Worm (Caenorhabditis elegans) whole organism, L3 larva: ENCODE data around the gene clec-147.

Source experiments
- ZK546.5 ChIP-seq: sonication (generic microtip); optimal IDR thresholded peaks from 2 replicates; lab custom pipeline; 2017; ENCODE audit warnings: missing biosample characterization, missing genetic modification characterization
- aly-2 ChIP-seq: fragments of 150-350 bp; optimal IDR thresholded peaks from 2 replicates; lab custom pipeline; 2014; ENCODE audit warnings: missing biosample characterization, missing genetic modification characterization
- ama-1 ChIP-seq: fragments of 150-350 bp; optimal IDR thresholded peaks from 2 replicates; lab custom pipeline; 2018
- ceh-16 ChIP-seq: sonication (generic microtip); optimal IDR thresholded peaks from 2 replicates; lab custom pipeline; 2017; ENCODE audit warnings: missing biosample characterization, missing genetic modification characterization
- ceh-28 ChIP-seq: fragments of 150-350 bp; optimal IDR thresholded peaks from 2 replicates; lab custom pipeline; 2014; ENCODE audit warnings: missing biosample characterization, missing genetic modification reagents, missing genetic modification characterization
- ceh-82 ChIP-seq: fragments of 150-350 bp; optimal IDR thresholded peaks from 2 replicates; lab custom pipeline; 2014; ENCODE audit warnings: missing biosample characterization, missing genetic modification characterization
- ceh-9 ChIP-seq: sonication (generic microtip); optimal IDR thresholded peaks from 2 replicates; lab custom pipeline; 2018; ENCODE audit warnings: missing biosample characterization, missing genetic modification characterization
- daf-12 ChIP-seq: fragments of 150-350 bp; optimal IDR thresholded peaks from 2 replicates; lab custom pipeline; 2014; ENCODE audit warnings: missing biosample characterization, missing genetic modification reagents, missing genetic modification characterization
- egl-27 ChIP-seq: sonication (generic microtip); optimal IDR thresholded peaks from 4 replicates; lab custom pipeline; 2017; ENCODE audit warnings: missing biosample characterization, missing genetic modification reagents, missing genetic modification characterization
- egl-5 ChIP-seq: fragments of 150-350 bp; optimal IDR thresholded peaks from 2 replicates; lab custom pipeline; 2017; ENCODE audit warnings: missing biosample characterization, missing genetic modification reagents, missing genetic modification characterization, inconsistent platforms
- elt-1 ChIP-seq: fragments of 150-350 bp; optimal IDR thresholded peaks from 2 replicates; lab custom pipeline; 2014; ENCODE audit warnings: missing biosample characterization, missing genetic modification characterization
- elt-2 ChIP-seq: sonication (generic microtip); optimal IDR thresholded peaks from 2 replicates; lab custom pipeline; 2016; ENCODE audit warnings: missing genetic modification reagents, mild to moderate bottlenecking, missing genetic modification characterization, missing compliant biosample characterization
- elt-3 ChIP-seq, 3 experiments: fragments of 150-350 bp in 1 of 3; sonication (generic microtip) in 2 of 3; optimal IDR thresholded peaks; 2 replicates in 2 of 3; 4 replicates in 1 of 3; lab custom pipeline; 2014 to 2017; ENCODE audit warnings: missing biosample characterization in 3 of 3, missing genetic modification characterization in 3 of 3
- eor-1 ChIP-seq, 2 experiments: fragments of 150-350 bp; optimal IDR thresholded peaks; 2 replicates each; lab custom pipeline; 2014 to 2018; ENCODE audit warnings: missing biosample characterization in 2 of 2, missing genetic modification characterization in 2 of 2
- fkh-10 ChIP-seq: sonication (generic microtip); optimal IDR thresholded peaks from 2 replicates; lab custom pipeline; 2017; ENCODE audit warnings: missing biosample characterization, missing genetic modification reagents, missing genetic modification characterization
- fkh-2 ChIP-seq: fragments of 150-350 bp; optimal IDR thresholded peaks from 2 replicates; lab custom pipeline; 2014; ENCODE audit warnings: missing biosample characterization, missing genetic modification reagents, missing genetic modification characterization
- fos-1 ChIP-seq: fragments of 150-350 bp; optimal IDR thresholded peaks from 2 replicates; lab custom pipeline; 2014; ENCODE audit warnings: missing biosample characterization, missing genetic modification characterization
- hmg-11 ChIP-seq: sonication (generic microtip); optimal IDR thresholded peaks from 2 replicates; lab custom pipeline; 2016; ENCODE audit warnings: missing genetic modification characterization, missing compliant biosample characterization
- jun-1 ChIP-seq: fragments of 150-350 bp; optimal IDR thresholded peaks from 2 replicates; lab custom pipeline; 2014; ENCODE audit warnings: missing biosample characterization, missing genetic modification reagents, missing genetic modification characterization
- lin-15B ChIP-seq: fragments of 150-350 bp; optimal IDR thresholded peaks from 2 replicates; lab custom pipeline; 2014; ENCODE audit warnings: missing biosample characterization, missing genetic modification characterization
- lin-39 ChIP-seq: fragments of 150-350 bp; optimal IDR thresholded peaks from 2 replicates; lab custom pipeline; 2018; ENCODE audit warnings: missing biosample characterization, missing genetic modification reagents, missing genetic modification characterization
- lsy-12 ChIP-seq: sonication (generic microtip); optimal IDR thresholded peaks from 2 replicates; lab custom pipeline; 2016; ENCODE audit warnings: mild to moderate bottlenecking, missing genetic modification characterization, missing compliant biosample characterization
- nfya-1 ChIP-seq: sonication (generic microtip); optimal IDR thresholded peaks from 2 replicates; lab custom pipeline; 2017; ENCODE audit warnings: missing genetic modification characterization, mild to moderate bottlenecking, missing compliant biosample characterization, antibody characterized with exemption, moderate library complexity; ENCODE audit not compliant: insufficient read depth
- nhr-11 ChIP-seq: fragments of 150-350 bp; optimal IDR thresholded peaks from 2 replicates; lab custom pipeline; 2014; ENCODE audit warnings: missing biosample characterization, missing genetic modification characterization
- nhr-12 ChIP-seq: fragments of 150-350 bp; optimal IDR thresholded peaks from 2 replicates; lab custom pipeline; 2014; ENCODE audit warnings: missing biosample characterization, missing genetic modification characterization
- nhr-23 ChIP-seq: fragments of 150-350 bp; optimal IDR thresholded peaks from 2 replicates; lab custom pipeline; 2014; ENCODE audit warnings: missing biosample characterization, missing genetic modification reagents, missing genetic modification characterization
- nhr-237 ChIP-seq: fragments of 150-350 bp; optimal IDR thresholded peaks from 2 replicates; lab custom pipeline; 2014; ENCODE audit warnings: missing biosample characterization, missing genetic modification characterization
- nhr-28 ChIP-seq: fragments of 150-350 bp; optimal IDR thresholded peaks from 2 replicates; lab custom pipeline; 2014; ENCODE audit warnings: missing biosample characterization, missing genetic modification characterization
- nhr-43 ChIP-seq: sonication (generic microtip); optimal IDR thresholded peaks from 2 replicates; lab custom pipeline; 2016; ENCODE audit warnings: mild to moderate bottlenecking, missing genetic modification characterization, missing compliant biosample characterization; ENCODE audit not compliant: poor library complexity, severe bottlenecking
- nhr-67 ChIP-seq: fragments of 150-350 bp; optimal IDR thresholded peaks from 2 replicates; lab custom pipeline; 2014; ENCODE audit warnings: missing biosample characterization, missing genetic modification characterization
- nhr-76 ChIP-seq: fragments of 150-350 bp; sonication (generic microtip); optimal IDR thresholded peaks from 5 replicates; lab custom pipeline; 2014; ENCODE audit warnings: missing biosample characterization, missing genetic modification characterization
- nhr-77 ChIP-seq: fragments of 150-350 bp; optimal IDR thresholded peaks from 2 replicates; lab custom pipeline; 2014; ENCODE audit warnings: missing biosample characterization, missing genetic modification characterization
- pha-4 ChIP-seq: fragments of 150-350 bp; optimal IDR thresholded peaks from 2 replicates; lab custom pipeline; 2014; ENCODE audit warnings: missing biosample characterization, missing genetic modification reagents, missing genetic modification characterization
- pqm-1 ChIP-seq: fragments of 150-350 bp; optimal IDR thresholded peaks from 2 replicates; lab custom pipeline; 2017; ENCODE audit warnings: missing biosample characterization, missing genetic modification characterization, inconsistent platforms
- sea-2 ChIP-seq: fragments of 150-350 bp; sonication (generic microtip); optimal IDR thresholded peaks from 4 replicates; lab custom pipeline; 2014; ENCODE audit warnings: missing biosample characterization, missing genetic modification reagents, missing genetic modification characterization
- skn-1 ChIP-seq: fragments of 150-350 bp; optimal IDR thresholded peaks from 2 replicates; lab custom pipeline; 2014; ENCODE audit warnings: missing biosample characterization, missing genetic modification characterization
- snpc-4 ChIP-seq: fragments of 150-350 bp; optimal IDR thresholded peaks from 2 replicates; lab custom pipeline; 2014; ENCODE audit warnings: missing biosample characterization, missing genetic modification characterization
- tbx-2 ChIP-seq: sonication (generic microtip); optimal IDR thresholded peaks from 2 replicates; lab custom pipeline; 2016; ENCODE audit warnings: mild to moderate bottlenecking, missing genetic modification characterization, missing compliant biosample characterization
- unc-39 ChIP-seq: sonication (generic microtip); optimal IDR thresholded peaks from 4 replicates; lab custom pipeline; 2017; ENCODE audit warnings: missing biosample characterization, missing genetic modification characterization
- unc-62 ChIP-seq: fragments of 150-350 bp; sonication (generic microtip); optimal IDR thresholded peaks from 4 replicates; lab custom pipeline; 2014; ENCODE audit warnings: missing biosample characterization, missing genetic modification reagents, missing genetic modification characterization
- zag-1 ChIP-seq: fragments of 150-350 bp; optimal IDR thresholded peaks from 2 replicates; lab custom pipeline; 2014; ENCODE audit warnings: missing biosample characterization, missing genetic modification characterization
- ztf-11 ChIP-seq: fragments of 150-350 bp; optimal IDR thresholded peaks from 2 replicates; lab custom pipeline; 2014; ENCODE audit warnings: missing biosample characterization, missing genetic modification characterization
- ztf-4 ChIP-seq: fragments of 150-350 bp; optimal IDR thresholded peaks from 2 replicates; lab custom pipeline; 2014; ENCODE audit warnings: missing biosample characterization, missing genetic modification characterization

clec-147 gene

ce11 chrII:14501447-14501846 is 36.2 kb downstream of the clec-147 start, which contains the start of gene K10H10.5:
K10H10.5 (plus strand) TSS chrII:14501747.
- TF ChIP-seq jun-1 (tag; lab: Kevin White, UChicago) (no peak), lin-15B (tag; lab: Kevin White, UChicago) (no peak), elt-2 (tag; lab: Kevin White, UChicago) (no peak), ama-1 (lab: Kevin White, UChicago) (no peak), fkh-10 (GFP tag; lab: Kevin White, UChicago) (no peak), fkh-2 (tag; lab: Kevin White, UChicago) (no peak), ceh-16 (no peak), pqm-1 (tag; lab: Kevin White, UChicago) (no peak), skn-1 (tag; lab: Kevin White, UChicago) (no peak), zag-1 (tag; lab: Kevin White, UChicago) (no peak), eor-1 (tag; optimal IDR thresholded peaks at IDR 0.05; lab: Kevin White, UChicago) (no peak)

ce11 chrII:14500122-14500521 is 37.5 kb downstream of the clec-147 start, which contains the start of gene K10H10.4:
K10H10.4 (plus strand) TSS chrII:14500422.
- TF ChIP-seq tbx-2 (tag; lab: Kevin White, UChicago) (no peak), sea-2 (GFP tag; lab: Kevin White, UChicago) (no peak), elt-1 (tag; lab: Kevin White, UChicago) (no peak), egl-27 (tag; lab: Kevin White, UChicago) (no peak), elt-3 (tag; optimal IDR thresholded peaks at IDR 0.05; lab: Kevin White, UChicago) (no peak), jun-1 (tag; lab: Kevin White, UChicago) (no peak), elt-2 (tag; lab: Kevin White, UChicago) (no peak), snpc-4 (tag; lab: Kevin White, UChicago) (no peak), nhr-43 (tag; lab: Kevin White, UChicago) (no peak)

ce11 chrII:14497848-14498247 is 39.8 kb downstream of the clec-147 start, which contains the start of gene dhs-8:
dhs-8 (plus strand) TSS chrII:14498026.
- no peak for TF ChIP-seq nfya-1 (tag; lab: Kevin White, UChicago)
- peak; percentile 15 for TF ChIP-seq nhr-43 (tag; lab: Kevin White, UChicago)

ce11 chrII:14496809-14497208 is 40.8 kb downstream of the clec-147 start:
- peak; percentile 9 for TF ChIP-seq ceh-28 (tag; lab: Kevin White, UChicago)
- TF ChIP-seq elt-2 (tag; lab: Kevin White, UChicago), result peak; percentile 64
- TF ChIP-seq lsy-12 (tag; lab: Kevin White, UChicago), result peak; percentile 83
- peak; percentile 23 for TF ChIP-seq fos-1
- no peak for TF ChIP-seq eor-1 (tag; optimal IDR thresholded peaks at IDR 0.05; lab: Kevin White, UChicago)
- TF ChIP-seq nhr-12 (tag; lab: Kevin White, UChicago), result no peak
- TF ChIP-seq fkh-10 (GFP tag; lab: Kevin White, UChicago), result no peak
- TF ChIP-seq nhr-77, result peak; percentile 84
- no peak for TF ChIP-seq nhr-67 (tag; lab: Kevin White, UChicago)
- peak; percentile 9 for TF ChIP-seq lin-15B (tag; lab: Kevin White, UChicago)
- TF ChIP-seq elt-3 (tag; optimal IDR thresholded peaks at IDR 0.05; lab: Kevin White, UChicago), result peak in 1 of 3 experiments; percentile 55
- TF ChIP-seq egl-27 (tag; lab: Kevin White, UChicago), result peak; percentile 77
- no peak for TF ChIP-seq nhr-11 (tag; lab: Kevin White, UChicago)
- peak; percentile 90 for TF ChIP-seq nhr-43 (tag; lab: Kevin White, UChicago)
- TF ChIP-seq nhr-23, result peak; percentile 64
- TF ChIP-seq nfya-1 (tag; lab: Kevin White, UChicago), result peak; percentile 72
- peak; percentile 46 for TF ChIP-seq pqm-1 (tag; lab: Kevin White, UChicago)
- no peak for TF ChIP-seq zag-1 (tag; lab: Kevin White, UChicago)
- TF ChIP-seq ceh-9 (tag; lab: Kevin White, UChicago), result no peak
- TF ChIP-seq egl-5 (tag; lab: Kevin White, UChicago), result no peak
- TF ChIP-seq nhr-28 (tag; lab: Kevin White, UChicago), result no peak
- no peak for TF ChIP-seq aly-2 (tag; lab: Kevin White, UChicago)
- TF ChIP-seq unc-39 (tag; lab: Kevin White, UChicago), result no peak
- peak; percentile 56 for TF ChIP-seq jun-1 (tag; lab: Kevin White, UChicago)
- peak; percentile 88 for TF ChIP-seq lin-39 (tag; lab: Kevin White, UChicago)
- TF ChIP-seq nhr-76 (tag; lab: Kevin White, UChicago), result no peak
- TF ChIP-seq nhr-237, result no peak
- peak; percentile 34 for TF ChIP-seq ztf-11 (tag; lab: Kevin White, UChicago)
- TF ChIP-seq unc-62, result peak; percentile 44
- TF ChIP-seq pha-4, result peak; percentile 87
- TF ChIP-seq ceh-82, result no peak
- TF ChIP-seq elt-1 (tag; lab: Kevin White, UChicago), result peak; percentile 17
- peak; percentile 84 for TF ChIP-seq snpc-4 (tag; lab: Kevin White, UChicago)
- TF ChIP-seq ztf-4 (tag; lab: Kevin White, UChicago), result no peak
- no peak for TF ChIP-seq sea-2 (GFP tag; lab: Kevin White, UChicago)
- no peak for TF ChIP-seq fkh-2 (tag; lab: Kevin White, UChicago)
- TF ChIP-seq ZK546.5, result no peak
- TF ChIP-seq daf-12 (tag; lab: Kevin White, UChicago), result no peak
- TF ChIP-seq hmg-11 (tag; lab: Kevin White, UChicago), result peak; percentile 88
- no peak for TF ChIP-seq ceh-16
- TF ChIP-seq tbx-2 (tag; lab: Kevin White, UChicago), result peak; percentile 76
